Worm (Caenorhabditis elegans) whole organism, early embryonic: Measurements from ENCODE around the gene nas-33.

ENCODE experiments used
- F13C5.2 ChIP-seq: sonication (generic microtip); optimal IDR thresholded peaks from 2 replicates; lab custom pipeline; 2017; ENCODE audit warnings: mild to moderate bottlenecking, missing genetic modification characterization, inconsistent platforms, missing compliant biosample characterization
- aly-1 ChIP-seq: sonication (generic microtip); optimal IDR thresholded peaks from 2 replicates; lab custom pipeline; 2016; ENCODE audit warnings: missing genetic modification characterization, missing compliant biosample characterization
- ama-1 ChIP-seq: fragments of 150-350 bp; optimal IDR thresholded peaks from 2 replicates; lab custom pipeline; 2014
- ceh-13 ChIP-seq: fragments of 200-800 bp; sonication (Bioruptor generic); optimal IDR thresholded peaks from 2 replicates; lab custom pipeline; 2018; ENCODE audit warnings: mild to moderate bottlenecking, missing genetic modification characterization, missing compliant biosample characterization
- ceh-36 ChIP-seq: sonication (generic microtip); optimal IDR thresholded peaks from 2 replicates; lab custom pipeline; 2016; ENCODE audit warnings: missing genetic modification characterization, inconsistent platforms, missing compliant biosample characterization
- flt-1 ChIP-seq: fragments of 200-800 bp; sonication (Bioruptor generic); IDR thresholded peaks from 2 replicates; pipeline ENCODE4 v1.3.6; 2022; ENCODE audit warnings: missing genetic modification characterization, missing compliant biosample characterization
- hmbx-1 ChIP-seq: sonication (generic microtip); optimal IDR thresholded peaks from 2 replicates; lab custom pipeline; 2016; ENCODE audit warnings: mild to moderate bottlenecking, missing genetic modification characterization, missing compliant biosample characterization
- hmg-4 ChIP-seq: fragments of 200-800 bp; sonication (Bioruptor generic); optimal IDR thresholded peaks from 2 replicates; lab custom pipeline; 2018; ENCODE audit warnings: mild to moderate bottlenecking, missing genetic modification characterization, missing compliant biosample characterization
- hnd-1 ChIP-seq: sonication (generic microtip); optimal IDR thresholded peaks from 2 replicates; lab custom pipeline; 2016; ENCODE audit warnings: missing genetic modification characterization, missing compliant biosample characterization
- pes-1 ChIP-seq: fragments of 200-800 bp; sonication (Bioruptor generic); IDR thresholded peaks from 2 replicates; pipeline ENCODE4 v1.3.6; 2022; ENCODE audit warnings: missing genetic modification reagents, missing genetic modification characterization, missing compliant biosample characterization
- sea-1 ChIP-seq: fragments of 200-800 bp; sonication (Bioruptor generic); conservative IDR thresholded peaks from 2 replicates; pipeline ENCODE4 v1.3.6; 2022; ENCODE audit warnings: missing genetic modification characterization, missing compliant biosample characterization
- tbx-11 ChIP-seq: fragments of 200-800 bp; sonication (Bioruptor generic); IDR thresholded peaks from 2 replicates; pipeline ENCODE4 v1.3.6; 2022; ENCODE audit warnings: missing genetic modification characterization, missing compliant biosample characterization
- tra-4 ChIP-seq: sonication (generic microtip); optimal IDR thresholded peaks from 2 replicates; lab custom pipeline; 2017; ENCODE audit warnings: missing genetic modification characterization, missing compliant biosample characterization

- no peak for TF ChIP-seq ceh-13 (GFP tag; lab: Kevin White, UChicago)
- no peak for TF ChIP-seq ceh-36 (tag; lab: Kevin White, UChicago)
- no peak for TF ChIP-seq pes-1
- TF ChIP-seq ama-1 (lab: Kevin White, UChicago): no peak
- TF ChIP-seq F13C5.2 (tag; lab: Kevin White, UChicago): no peak
- TF ChIP-seq flt-1 (GFP tag; lab: Robert Waterston, UW): no peak
- no peak for TF ChIP-seq aly-1 (tag; lab: Kevin White, UChicago)
- no peak for TF ChIP-seq hnd-1 (tag; lab: Kevin White, UChicago)
- no peak for TF ChIP-seq hmbx-1 (tag; lab: Kevin White, UChicago)
- TF ChIP-seq hmg-4 (GFP tag; lab: Kevin White, UChicago): no peak
- no peak for TF ChIP-seq sea-1
- no peak for TF ChIP-seq tra-4 (tag; lab: Kevin White, UChicago)
- no peak for TF ChIP-seq tbx-11 (GFP tag; lab: Robert Waterston, UW)
Measured at ce11 chrX:6419113-6419512, 35.9 kb downstream of the nas-33 start.
